Fruit fly (Drosophila melanogaster) whole organism, prepupa: ENCODE data around the gene GluProRS.

ENCODE experiments used
- Blimp-1 ChIP-seq: fragments of 200-800 bp; sonication (Bioruptor generic); optimal IDR thresholded peaks from 3 replicates; lab custom pipeline; 2017; ENCODE audit warnings: missing biosample characterization, missing genetic modification characterization, mild to moderate bottlenecking, moderate library complexity, missing genetic modification reagents
- CG10631 ChIP-seq: fragments of 200-800 bp; sonication (Bioruptor generic); optimal IDR thresholded peaks from 2 replicates; lab custom pipeline; 2016; ENCODE audit warnings: missing biosample characterization, missing genetic modification characterization
- CG10669 ChIP-seq: fragments of 200-800 bp; sonication (Bioruptor generic); optimal IDR thresholded peaks from 3 replicates; lab custom pipeline; 2018; ENCODE audit warnings: missing biosample characterization, mild to moderate bottlenecking, missing genetic modification characterization, moderate library complexity
- CG11902 ChIP-seq: fragments of 200-800 bp; sonication (Bioruptor generic); optimal IDR thresholded peaks from 3 replicates; lab custom pipeline; 2016; ENCODE audit warnings: missing biosample characterization, missing genetic modification characterization
- CG15336 ChIP-seq: fragments of 200-800 bp; sonication (Bioruptor generic); IDR thresholded peaks from 2 replicates; pipeline ENCODE4 v1.3.6; 2022; ENCODE audit warnings: missing biosample characterization, missing genetic modification characterization
- CG1621 ChIP-seq: fragments of 200-800 bp; sonication (Bioruptor generic); optimal IDR thresholded peaks from 3 replicates; lab custom pipeline; 2018; ENCODE audit warnings: missing biosample characterization, mild to moderate bottlenecking, missing genetic modification characterization
- CG16779 ChIP-seq: fragments of 200-800 bp; sonication (Bioruptor generic); optimal IDR thresholded peaks from 3 replicates; lab custom pipeline; 2017; ENCODE audit warnings: missing biosample characterization, mild to moderate bottlenecking, missing genetic modification characterization
- CG3032 ChIP-seq: fragments of 200-800 bp; optimal IDR thresholded peaks from 2 replicates; lab custom pipeline; 2019; ENCODE audit warnings: missing biosample characterization, mild to moderate bottlenecking, missing genetic modification characterization, moderate library complexity
- CG32006 ChIP-seq: fragments of 200-800 bp; sonication (Bioruptor generic); optimal IDR thresholded peaks from 3 replicates; lab custom pipeline; 2017; ENCODE audit warnings: missing biosample characterization, mild to moderate bottlenecking, missing genetic modification characterization
- CG34406 ChIP-seq: fragments of 200-800 bp; sonication (Bioruptor generic); optimal IDR thresholded peaks from 3 replicates; lab custom pipeline; 2016; ENCODE audit warnings: missing biosample characterization, missing genetic modification characterization
- CG3919 ChIP-seq: fragments of 200-800 bp; sonication (Bioruptor generic); optimal IDR thresholded peaks from 3 replicates; lab custom pipeline; 2016; ENCODE audit warnings: missing biosample characterization, missing genetic modification characterization
- CG4318 ChIP-seq: fragments of 200-800 bp; sonication (Bioruptor generic); optimal IDR thresholded peaks from 3 replicates; lab custom pipeline; 2017; ENCODE audit warnings: missing biosample characterization, mild to moderate bottlenecking, missing genetic modification characterization
- CG6163 ChIP-seq: fragments of 200-800 bp; sonication (Bioruptor generic); IDR thresholded peaks from 3 replicates; pipeline ENCODE4 v1.3.6; 2022; ENCODE audit warnings: missing biosample characterization, missing genetic modification characterization
- CG6276 ChIP-seq: fragments of 200-800 bp; sonication (Bioruptor generic); optimal IDR thresholded peaks from 2 replicates; lab custom pipeline; 2017; ENCODE audit warnings: missing biosample characterization, mild to moderate bottlenecking, missing genetic modification characterization
- CG6808 ChIP-seq: fragments of 200-800 bp; sonication (Bioruptor generic); optimal IDR thresholded peaks from 3 replicates; lab custom pipeline; 2017; ENCODE audit warnings: missing biosample characterization, missing genetic modification characterization, mild to moderate bottlenecking, moderate library complexity, missing genetic modification reagents
- CG6854 ChIP-seq: fragments of 200-800 bp; sonication (Bioruptor generic); optimal IDR thresholded peaks from 2 replicates; lab custom pipeline; 2017; ENCODE audit warnings: missing biosample characterization, mild to moderate bottlenecking, missing genetic modification characterization
- CG7368 ChIP-seq: fragments of 200-800 bp; sonication (Bioruptor generic); optimal IDR thresholded peaks from 3 replicates; lab custom pipeline; 2016; ENCODE audit warnings: missing biosample characterization, missing genetic modification characterization
- CG8119 ChIP-seq: fragments of 200-800 bp; sonication (Bioruptor generic); IDR thresholded peaks from 3 replicates; pipeline ENCODE4 v1.3.6; 2022; ENCODE audit warnings: missing biosample characterization, missing genetic modification characterization
- CG8632 ChIP-seq: fragments of 200-800 bp; sonication (Bioruptor generic); optimal IDR thresholded peaks from 3 replicates; lab custom pipeline; 2016; ENCODE audit warnings: missing biosample characterization, missing genetic modification characterization
- CG9139 ChIP-seq: fragments of 200-800 bp; sonication (Bioruptor generic); optimal IDR thresholded peaks from 3 replicates; lab custom pipeline; 2017; ENCODE audit warnings: missing biosample characterization, mild to moderate bottlenecking, missing genetic modification characterization
- Eip75B ChIP-seq: fragments of 200-800 bp; sonication (Bioruptor generic); optimal IDR thresholded peaks from 3 replicates; lab custom pipeline; 2016; ENCODE audit warnings: missing biosample characterization, missing genetic modification characterization
- Eip78C ChIP-seq: fragments of 200-800 bp; sonication (Bioruptor generic); peaks from one replicate; lab custom pipeline; 2016; ENCODE audit warnings: missing biosample characterization, missing genetic modification characterization
- Eip93F ChIP-seq: fragments of 200-800 bp; sonication (Bioruptor generic); optimal IDR thresholded peaks from 2 replicates; lab custom pipeline; 2016; ENCODE audit warnings: missing biosample characterization, mild to moderate bottlenecking, missing genetic modification characterization
- Ets21C ChIP-seq: fragments of 200-800 bp; sonication (Bioruptor generic); optimal IDR thresholded peaks from 3 replicates; lab custom pipeline; 2016; ENCODE audit warnings: missing biosample characterization, missing genetic modification characterization
- Gug ChIP-seq: fragments of 200-800 bp; sonication (Bioruptor generic); IDR thresholded peaks from 2 replicates; pipeline ENCODE4 v1.3.6; 2022; ENCODE audit warnings: missing biosample characterization, missing genetic modification characterization
- Hr38 ChIP-seq: sonication (Bioruptor generic); optimal IDR thresholded peaks from 2 replicates; lab custom pipeline; 2016; ENCODE audit warnings: missing biosample characterization, missing genetic modification characterization
- Hr39 ChIP-seq: fragments of 200-800 bp; sonication (Bioruptor generic); optimal IDR thresholded peaks from 2 replicates; lab custom pipeline; 2016; ENCODE audit warnings: missing biosample characterization, missing genetic modification characterization
- Lpt ChIP-seq: fragments of 200-800 bp; sonication (Bioruptor generic); optimal IDR thresholded peaks from 3 replicates; lab custom pipeline; 2016; ENCODE audit warnings: missing biosample characterization, missing genetic modification characterization
- Met ChIP-seq: fragments of 200-800 bp; sonication (Bioruptor generic); optimal IDR thresholded peaks from 3 replicates; lab custom pipeline; 2016; ENCODE audit warnings: missing biosample characterization, missing genetic modification characterization
- Smox ChIP-seq: fragments of 200-800 bp; sonication (Bioruptor generic); optimal IDR thresholded peaks from 3 replicates; lab custom pipeline; 2016; ENCODE audit warnings: missing biosample characterization, missing genetic modification characterization
- Sox14 ChIP-seq: fragments of 200-800 bp; sonication (Bioruptor generic); optimal IDR thresholded peaks from 3 replicates; lab custom pipeline; 2016; ENCODE audit warnings: missing biosample characterization, missing genetic modification characterization
- Sox15 ChIP-seq: fragments of 200-800 bp; sonication (Bioruptor generic); optimal IDR thresholded peaks from 3 replicates; lab custom pipeline; 2016; ENCODE audit warnings: missing biosample characterization, missing genetic modification characterization
- cyc ChIP-seq: fragments of 200-800 bp; sonication (Bioruptor generic); optimal IDR thresholded peaks from 3 replicates; lab custom pipeline; 2016; ENCODE audit warnings: missing biosample characterization, missing genetic modification characterization
- dac ChIP-seq: fragments of 200-800 bp; sonication (Bioruptor generic); optimal IDR thresholded peaks from 2 replicates; lab custom pipeline; 2017; ENCODE audit warnings: missing biosample characterization, mild to moderate bottlenecking, missing genetic modification characterization
- dsx ChIP-seq: fragments of 200-800 bp; optimal IDR thresholded peaks from 3 replicates; lab custom pipeline; 2019; ENCODE audit warnings: missing biosample characterization, mild to moderate bottlenecking, missing genetic modification characterization, moderate library complexity; ENCODE audit not compliant: poor library complexity, severe bottlenecking
- fd59A ChIP-seq: fragments of 200-800 bp; sonication (Bioruptor generic); optimal IDR thresholded peaks from 2 replicates; lab custom pipeline; 2017; ENCODE audit warnings: missing biosample characterization, mild to moderate bottlenecking, missing genetic modification characterization, missing genetic modification reagents
- fd85E ChIP-seq: fragments of 200-800 bp; sonication (Bioruptor generic); optimal IDR thresholded peaks from 3 replicates; lab custom pipeline; 2016; ENCODE audit warnings: missing biosample characterization, missing genetic modification characterization
- fkh ChIP-seq: fragments of 200-800 bp; sonication (Bioruptor generic); optimal IDR thresholded peaks from 3 replicates; lab custom pipeline; 2017; ENCODE audit warnings: missing biosample characterization, mild to moderate bottlenecking, missing genetic modification characterization, moderate library complexity
- lz ChIP-seq: fragments of 200-800 bp; sonication (Bioruptor generic); optimal IDR thresholded peaks from 3 replicates; lab custom pipeline; 2016; ENCODE audit warnings: missing biosample characterization, missing genetic modification characterization
- net ChIP-seq: fragments of 200-800 bp; sonication (Bioruptor generic); optimal IDR thresholded peaks from 3 replicates; lab custom pipeline; 2016; ENCODE audit warnings: missing biosample characterization, missing genetic modification characterization
- pdm3 ChIP-seq: fragments of 200-800 bp; sonication (Bioruptor generic); optimal IDR thresholded peaks from 3 replicates; lab custom pipeline; 2016; ENCODE audit warnings: missing biosample characterization, missing genetic modification characterization
- spab ChIP-seq: fragments of 200-800 bp; sonication (Bioruptor generic); optimal IDR thresholded peaks from 2 replicates; lab custom pipeline; 2017; ENCODE audit warnings: missing biosample characterization, mild to moderate bottlenecking, missing genetic modification characterization, missing genetic modification reagents
- ss ChIP-seq, 2 experiments: fragments of 200-800 bp; sonication (Bioruptor generic); optimal IDR thresholded peaks; 2 replicates in 1 of 2; 3 replicates in 1 of 2; lab custom pipeline; 2017 to 2018; ENCODE audit warnings: mild to moderate bottlenecking in 2 of 2, missing biosample characterization in 2 of 2, missing genetic modification characterization in 2 of 2, moderate library complexity in 1 of 2
- svp ChIP-seq: fragments of 200-800 bp; sonication (Bioruptor generic); peaks from one replicate; lab custom pipeline; 2016; ENCODE audit warnings: missing biosample characterization, missing genetic modification characterization
- topi ChIP-seq: fragments of 200-800 bp; sonication (Bioruptor generic); optimal IDR thresholded peaks from 3 replicates; lab custom pipeline; 2016; ENCODE audit warnings: missing biosample characterization, missing genetic modification characterization
- vri ChIP-seq: fragments of 200-800 bp; sonication (Bioruptor generic); optimal IDR thresholded peaks from 3 replicates; lab custom pipeline; 2016; ENCODE audit warnings: missing biosample characterization, mild to moderate bottlenecking, missing genetic modification characterization

GluProRS gene

DNA sequence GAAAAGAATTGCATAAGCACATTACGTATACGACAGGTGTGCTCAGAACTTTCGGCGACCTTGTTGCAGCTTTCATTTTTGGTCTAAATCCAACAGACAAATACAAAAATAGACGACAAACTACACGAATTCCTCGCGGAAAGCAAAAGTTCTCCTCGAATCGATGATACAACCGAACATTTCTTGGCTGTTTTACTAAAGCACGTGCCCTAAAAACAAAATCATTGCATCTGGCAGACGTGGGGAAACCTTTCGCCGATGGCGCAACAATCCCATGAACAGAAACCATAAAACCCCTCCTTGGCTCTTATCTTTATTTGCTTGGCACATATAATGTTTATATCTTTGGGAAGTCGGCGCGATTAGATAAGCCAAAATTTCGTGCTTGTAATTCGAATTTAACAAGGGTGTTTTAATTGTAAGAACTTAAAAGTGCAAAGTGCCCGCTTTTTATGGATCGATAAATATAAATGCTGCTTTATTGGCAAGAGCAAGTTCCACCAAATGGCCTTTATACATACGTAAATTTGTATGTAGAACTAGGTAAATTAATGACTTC lies 19.5 kb downstream of the GluProRS start:
- TF ChIP-seq ss (GFP tag; optimal IDR thresholded peaks at IDR 0.05; lab: Kevin White, UChicago) (no peak), vri (GFP tag; lab: Kevin White, UChicago) (peak; percentile 84), CG6808 (GFP tag; lab: Kevin White, UChicago) (no peak), Eip78C (GFP tag; lab: Kevin White, UChicago) (peak; percentile 17), Smox (GFP tag; lab: Kevin White, UChicago) (no peak), CG15336 (GFP tag; lab: Robert Waterston, UW) (0 out of 2 replicates have a peak, but pooled peaks have one; percentile 8), CG4318 (GFP tag; lab: Kevin White, UChicago) (no peak), dsx (GFP tag; lab: Kevin White, UChicago) (no peak), Eip93F (no peak), CG7368 (GFP tag; lab: Kevin White, UChicago) (no peak), dac (GFP tag; lab: Kevin White, UChicago) (no peak)

DNA sequence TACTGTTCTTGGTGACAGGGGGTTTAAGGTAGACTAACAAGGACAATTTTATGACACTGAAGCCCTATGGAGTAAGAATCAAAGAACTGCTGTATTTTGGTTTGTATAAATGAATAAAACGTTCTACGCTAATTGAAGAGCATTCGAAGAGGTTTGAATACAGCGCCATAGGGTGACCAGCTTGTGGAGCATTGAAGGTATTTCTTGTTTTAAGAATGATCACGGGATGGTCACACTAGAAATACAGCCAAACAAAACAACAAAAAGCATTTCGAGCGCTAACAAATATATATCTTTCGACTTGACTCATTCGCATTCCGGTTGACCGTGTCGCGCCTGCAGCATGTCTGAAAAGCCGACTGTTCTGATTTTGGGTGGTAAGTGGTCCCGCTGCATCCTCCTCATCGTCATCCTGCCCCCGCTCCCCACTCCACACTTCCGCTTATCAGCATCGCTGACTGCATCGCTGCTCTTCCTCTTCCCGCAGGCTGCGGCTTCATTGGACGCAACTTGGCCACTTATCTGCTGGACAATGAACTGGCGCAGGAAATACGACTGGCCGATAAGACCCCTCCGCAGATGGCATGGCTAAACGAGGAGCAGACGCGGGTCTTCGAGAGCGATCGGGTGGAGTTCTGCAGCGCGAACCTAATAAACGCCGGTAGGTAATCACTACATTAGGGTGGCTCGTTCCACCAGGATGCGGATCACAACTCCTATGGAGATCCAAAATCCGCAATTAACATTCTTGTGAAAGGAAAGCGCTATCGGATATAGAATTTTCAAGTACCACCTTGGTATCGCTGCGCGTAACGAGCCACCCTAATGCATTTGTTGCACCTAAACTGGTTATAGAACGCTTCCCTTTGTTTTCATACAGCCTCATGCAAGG lies 24.3 kb downstream of the GluProRS start, which contains the start of gene CG5854:
TSS of gene CG5854 (plus strand) at position 229 of the 892 bp plus-strand sequence.
- TF ChIP-seq CG3032 (tag; lab: Kevin White, UChicago) (peak; percentile 92), Sox15 (GFP tag; lab: Kevin White, UChicago) (peak; percentile 94), CG16779 (tag; lab: Kevin White, UChicago) (peak; percentile 96), topi (GFP tag; lab: Kevin White, UChicago) (peak; percentile 96), vri (GFP tag; lab: Kevin White, UChicago) (peak; percentile 96), CG6276 (peak; percentile 98), fd85E (GFP tag; lab: Kevin White, UChicago) (no peak), Hr38 (GFP tag; lab: Kevin White, UChicago) (peak; percentile 84), CG6163 (GFP tag; lab: Robert Waterston, UW) (peak; percentile 99), CG8632 (peak; percentile 96), ss (GFP tag; optimal IDR thresholded peaks at IDR 0.05; lab: Kevin White, UChicago) (peak; percentile 94 to 96), CG9139 (GFP tag; lab: Kevin White, UChicago) (peak; percentile 87), CG10631 (GFP tag; lab: Kevin White, UChicago) (peak; percentile 96), lz (GFP tag; lab: Kevin White, UChicago) (peak; percentile 96), CG6854 (GFP tag; lab: Kevin White, UChicago) (peak; percentile 87), fkh (GFP tag; lab: Kevin White, UChicago) (no peak), fd59A (GFP tag; lab: Kevin White, UChicago) (peak; percentile 94), Gug (GFP tag; lab: Robert Waterston, UW) (peak; percentile 96), Eip75B (GFP tag; lab: Kevin White, UChicago) (peak; percentile 97), cyc (GFP tag; lab: Kevin White, UChicago) (peak; percentile 96), CG32006 (GFP tag; lab: Kevin White, UChicago) (peak; percentile 96), CG7368 (GFP tag; lab: Kevin White, UChicago) (peak; percentile 98), svp (peak; percentile 98), spab (GFP tag; lab: Kevin White, UChicago) (peak; percentile 97), Hr39 (GFP tag; lab: Kevin White, UChicago) (peak; percentile 97), Sox14 (GFP tag; lab: Kevin White, UChicago) (peak; percentile 98), net (GFP tag; lab: Kevin White, UChicago) (peak; percentile 99), CG1621 (tag; lab: Kevin White, UChicago) (peak; percentile 97), Eip93F (no peak), dac (GFP tag; lab: Kevin White, UChicago) (peak; percentile 94), Met (GFP tag; lab: Kevin White, UChicago) (peak; percentile 97), pdm3 (peak; percentile 98), Lpt (peak; percentile 91), CG3919 (GFP tag; lab: Kevin White, UChicago) (peak; percentile 99), dsx (GFP tag; lab: Kevin White, UChicago) (peak; percentile 93), CG34406 (GFP tag; lab: Kevin White, UChicago) (peak; percentile 96), Ets21C (GFP tag; lab: Kevin White, UChicago) (peak; percentile 94), CG8119 (GFP tag; lab: Robert Waterston, UW) (peak; percentile 97), Eip78C (GFP tag; lab: Kevin White, UChicago) (peak; percentile 99), Blimp-1 (GFP tag; lab: Kevin White, UChicago) (peak; percentile 72), CG11902 (peak; percentile 88), CG10669 (GFP tag; lab: Kevin White, UChicago) (peak; percentile 93)
